Fruit fly (Drosophila melanogaster): ENCODE measurements around the gene Bin1.

Gene Bin1

DNA sequence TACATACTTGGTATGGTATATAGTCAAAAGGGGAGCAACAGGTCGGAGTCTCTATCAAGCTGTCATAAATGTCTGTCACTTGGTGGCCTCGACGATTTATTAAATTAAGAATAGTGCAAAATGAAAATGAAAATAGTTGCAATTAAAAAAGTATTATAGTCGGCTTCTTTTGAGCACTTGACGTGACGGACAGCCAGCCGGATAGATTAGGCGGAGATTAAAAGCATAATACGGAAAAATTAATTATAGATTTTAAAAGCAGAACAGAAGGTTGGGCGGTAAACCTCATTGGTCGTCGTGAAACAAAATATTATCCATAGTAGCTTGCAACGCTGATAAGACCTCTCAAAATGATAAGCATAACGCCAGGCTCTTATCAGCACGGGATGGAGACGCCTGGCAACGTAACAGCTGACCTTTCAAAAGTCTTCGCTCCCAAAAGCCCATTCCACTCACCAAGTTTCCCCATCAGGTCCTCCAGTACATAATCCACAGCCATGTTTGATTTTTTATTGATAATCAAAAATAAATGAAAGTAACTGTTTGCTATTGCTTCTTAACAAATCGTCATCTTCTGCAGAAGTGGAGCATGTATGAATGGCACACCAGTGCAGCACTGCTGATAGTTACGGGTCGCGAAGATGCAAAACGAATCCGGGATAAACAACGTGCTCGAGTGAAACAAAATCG, 13.1 kb upstream of the Bin1 start:
- no peak for TF ChIP-seq CG17801 (GFP tag; optimal IDR thresholded peaks at IDR 0.05; ENCODE audit: partially characterized antibody)

DNA sequence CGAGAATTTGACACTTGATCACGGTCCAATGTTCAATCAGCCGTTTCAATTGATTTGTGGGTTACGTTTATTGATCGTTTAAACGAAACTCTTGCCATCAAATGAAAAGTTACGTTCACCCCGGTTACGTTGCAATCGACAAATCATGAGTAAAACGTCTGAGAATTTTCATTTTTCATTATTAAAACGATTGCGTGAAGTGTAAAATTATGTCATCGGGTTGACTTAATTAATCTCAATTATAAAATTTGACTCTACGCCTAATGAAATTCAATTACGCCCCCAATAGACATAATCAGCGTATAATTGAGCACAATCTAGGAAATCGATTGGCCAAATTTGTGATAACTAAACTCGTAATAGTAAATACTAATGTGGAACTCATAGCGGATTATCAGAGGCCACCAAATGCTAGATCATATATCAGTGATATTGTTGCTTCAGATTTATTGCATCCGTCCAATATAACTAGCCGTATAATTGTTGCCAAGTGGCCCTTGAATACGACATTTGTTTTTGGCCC, 11.2 kb upstream of the Bin1 start:
- no peak for TF ChIP-seq CG17801 (GFP tag; optimal IDR thresholded peaks at IDR 0.05; ENCODE audit: partially characterized antibody)

DNA sequence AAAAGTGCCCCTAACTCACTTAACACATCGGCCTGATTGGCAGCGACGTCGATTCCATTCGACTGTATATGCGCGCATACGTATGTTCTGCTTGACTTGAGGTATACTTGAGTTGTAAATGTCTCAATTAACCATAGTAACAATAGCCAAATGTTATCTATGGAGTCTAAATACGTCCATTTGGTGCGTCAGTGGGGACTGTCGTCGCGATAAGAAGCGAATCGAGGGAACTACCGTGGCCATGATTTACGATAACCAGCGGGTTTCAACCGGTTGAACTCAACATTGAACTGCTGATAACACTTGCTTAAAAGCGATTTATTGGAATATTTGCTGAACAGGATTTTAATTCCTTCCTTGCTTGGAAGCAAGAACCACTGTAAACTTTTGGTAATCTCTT, 1.4 kb upstream of the Bin1 start:
- TF ChIP-seq CG17801 (GFP tag; optimal IDR thresholded peaks at IDR 0.05; ENCODE audit: partially characterized antibody), result no peak

dm6 chr3R:16190183-16190763, 909 bp upstream of the Bin1 start:
- TF ChIP-seq CG17801 (GFP tag; optimal IDR thresholded peaks at IDR 0.05; ENCODE audit: partially characterized antibody), result no peak

DNA sequence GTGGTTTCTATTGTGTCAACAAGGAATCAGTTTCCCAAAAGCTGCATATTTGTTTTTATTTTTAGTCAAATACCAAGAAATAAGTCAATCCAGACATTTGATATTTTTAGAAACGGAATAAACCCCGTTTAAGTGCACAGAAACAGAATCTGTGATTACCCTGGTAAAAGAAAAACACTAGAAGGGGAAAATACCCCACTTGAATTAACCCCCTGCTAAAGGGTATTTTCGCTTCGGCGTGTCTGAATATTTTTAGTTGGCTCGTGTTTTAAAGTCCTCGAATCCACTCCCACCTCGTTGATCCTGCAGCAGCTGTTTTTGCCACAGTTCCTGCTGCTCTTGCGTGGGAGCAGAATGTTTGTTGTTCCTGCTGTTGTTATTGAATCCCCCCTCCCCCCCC, 1.6 kb downstream of the Bin1 start:
- TF ChIP-seq CG17801 (GFP tag; optimal IDR thresholded peaks at IDR 0.05; ENCODE audit: partially characterized antibody), result no peak

DNA sequence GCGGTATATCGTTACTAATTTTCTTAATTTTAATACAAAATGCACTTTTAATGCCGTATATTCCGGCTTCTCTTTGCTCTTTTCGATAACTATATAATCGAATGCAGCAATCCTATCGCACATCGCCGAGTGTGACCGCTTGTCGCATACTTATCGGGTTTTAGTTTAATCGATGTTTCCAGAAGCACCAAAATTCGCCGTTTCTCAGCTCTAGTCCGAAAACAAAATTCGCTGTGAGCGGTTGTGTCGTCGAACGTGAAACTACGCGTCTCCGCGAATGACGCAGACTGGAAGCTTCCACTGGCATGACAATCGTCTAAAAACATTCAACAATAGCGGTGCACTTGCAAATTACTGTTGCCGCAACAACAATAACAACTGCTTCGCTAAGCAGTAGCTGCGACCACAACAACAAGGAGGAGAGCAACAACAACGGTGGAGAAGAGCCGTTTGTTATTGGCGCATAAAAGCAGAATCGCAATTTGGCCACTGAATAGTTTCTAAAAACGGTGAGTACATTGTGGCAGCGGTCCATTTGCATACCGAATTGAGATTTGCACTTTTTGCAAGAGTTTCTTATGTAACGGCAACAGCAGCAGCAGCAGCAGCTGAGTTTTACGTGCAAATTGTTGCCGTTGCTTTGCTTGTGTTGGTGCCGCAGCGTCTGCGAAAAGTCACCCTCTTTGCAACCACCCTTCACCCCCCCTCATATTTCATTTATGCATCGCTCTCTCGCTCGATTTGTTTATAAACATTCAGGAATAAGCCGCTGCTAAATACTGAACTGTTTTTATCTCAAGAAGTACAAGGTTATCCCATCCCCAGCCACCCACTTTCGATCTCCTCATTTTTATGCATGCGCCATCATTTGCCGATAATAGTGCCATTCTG, 2.3 kb downstream of the Bin1 start, which contains the start of gene sra:
TSS of gene sra (plus strand) at position 209 of the 891 bp plus-strand sequence.
- TF ChIP-seq CG17801 (GFP tag; optimal IDR thresholded peaks at IDR 0.05; ENCODE audit: partially characterized antibody), result peak; percentile 65

dm6 chr3R:16182269-16182875, 7.0 kb downstream of the Bin1 start:
- no peak for TF ChIP-seq CG17801 (GFP tag; optimal IDR thresholded peaks at IDR 0.05; ENCODE audit: partially characterized antibody)

- TF ChIP-seq CG17801 (GFP tag; optimal IDR thresholded peaks at IDR 0.05; ENCODE audit: partially characterized antibody), result no peak
These were observed 8.8 kb downstream of the Bin1 start, which contains the start of gene CG8927 for dm6 chr3R:16180476-16181070. TSS of gene CG8927 (plus strand) at chr3R:16181020.

dm6 chr3R:16176526-16176925, 12.8 kb downstream of the Bin1 start:
- no peak for TF ChIP-seq CG17801 (GFP tag; optimal IDR thresholded peaks at IDR 0.05; ENCODE audit: partially characterized antibody)

- no peak for TF ChIP-seq CG17801 (GFP tag; optimal IDR thresholded peaks at IDR 0.05; ENCODE audit: partially characterized antibody)
These were observed 15.9 kb downstream of the Bin1 start for dm6 chr3R:16173500-16173899.

dm6 chr3R:16171747-16172146, 17.6 kb downstream of the Bin1 start, which contains the start of gene CG8925:
TSS of gene CG8925 (plus strand) at chr3R:16171991.
- TF ChIP-seq CG17801 (GFP tag; optimal IDR thresholded peaks at IDR 0.05; ENCODE audit: partially characterized antibody), result no peak

DNA sequence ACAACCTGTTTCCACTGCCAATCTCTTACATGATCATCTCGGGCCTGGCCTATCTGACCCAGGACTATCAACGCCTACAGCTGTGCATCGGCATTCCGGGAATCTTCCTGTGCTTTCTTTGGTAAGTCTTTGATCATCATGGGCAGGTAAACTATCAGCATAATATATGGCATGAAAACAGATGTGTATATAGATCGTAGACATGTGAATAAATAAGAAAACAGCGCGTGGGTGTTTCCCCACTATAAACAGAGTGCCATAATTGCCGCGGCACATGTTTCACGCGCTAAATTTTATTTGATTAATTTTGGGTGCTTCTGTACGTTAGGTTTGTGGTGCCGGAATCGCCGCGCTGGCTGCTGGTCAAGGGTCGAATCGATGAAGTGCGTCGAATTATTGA, 21.3 kb downstream of the Bin1 start:
- TF ChIP-seq CG17801 (GFP tag; optimal IDR thresholded peaks at IDR 0.05; ENCODE audit: partially characterized antibody), result no peak

DNA sequence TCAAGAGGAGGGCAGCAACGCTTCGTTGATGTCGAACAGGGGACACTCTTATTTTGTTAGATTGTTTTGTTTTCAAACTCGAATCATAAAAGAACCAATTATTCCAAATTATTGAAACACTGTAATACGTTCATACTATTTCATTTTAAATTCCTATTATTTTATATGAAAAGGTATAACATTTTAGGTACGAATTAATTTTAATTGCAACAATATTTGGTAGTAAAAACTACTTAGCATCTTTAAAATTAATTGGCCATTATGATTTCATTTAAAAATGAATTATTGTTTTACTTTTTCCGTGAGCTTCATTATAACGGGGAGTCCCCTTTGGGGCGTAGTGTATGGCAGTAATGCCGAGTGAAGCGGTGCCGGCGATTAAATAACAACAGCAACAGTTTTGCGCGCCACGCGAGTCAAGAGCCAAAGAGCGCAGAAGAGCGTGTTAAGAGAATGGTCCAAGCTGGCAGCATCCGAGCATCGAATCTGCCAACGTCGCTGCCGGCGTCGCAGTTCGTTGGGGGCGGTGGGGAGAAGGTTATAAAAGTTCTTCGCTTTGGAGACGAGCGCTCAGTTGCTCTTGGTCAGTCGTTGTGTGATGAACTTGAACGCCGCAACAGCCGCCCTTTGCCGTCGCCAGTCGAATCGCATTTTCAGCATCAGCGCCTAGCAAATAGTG, 31.7 kb downstream of the Bin1 start:
- TF ChIP-seq CG17801 (GFP tag; optimal IDR thresholded peaks at IDR 0.05; ENCODE audit: partially characterized antibody), result no peak

dm6 chr3R:16156032-16156431, 33.3 kb downstream of the Bin1 start:
- no peak for TF ChIP-seq CG17801 (GFP tag; optimal IDR thresholded peaks at IDR 0.05; ENCODE audit: partially characterized antibody)

Data from ovary, adult (tissue).